Worm (Caenorhabditis elegans): ENCODE measurements around the gene gst-6.

Gene gst-6

ce11 chrII:4904277-4904676, 24.6 kb downstream of the gst-6 start (continued):
- peak; percentile 30 to 61 (median 42) for TF ChIP-seq ceh-82 (tag; optimal IDR thresholded peaks at IDR 0.05)
- TF ChIP-seq swsn-7 (tag; optimal IDR thresholded peaks at IDR 0.05) = peak; percentile 60
- TF ChIP-seq unc-62 (GFP tag; optimal IDR thresholded peaks at IDR 0.05) = no peak
- peak; percentile 32 for TF ChIP-seq ztf-4 (tag; optimal IDR thresholded peaks at IDR 0.05)
- TF ChIP-seq Y116A8C.19 (tag; optimal IDR thresholded peaks at IDR 0.05; ENCODE audit: borderline replicate concordance) = no peak
- peak; percentile 38 to 74 (median 70) for TF ChIP-seq dpl-1 (GFP tag; optimal IDR thresholded peaks at IDR 0.05)
- no peak for TF ChIP-seq vab-15 (tag; optimal IDR thresholded peaks at IDR 0.05)
- no peak for TF ChIP-seq fkh-4 (tag; optimal IDR thresholded peaks at IDR 0.05; ENCODE audit: borderline replicate concordance)
- TF ChIP-seq jun-1 (tag; optimal IDR thresholded peaks at IDR 0.05) = peak; percentile 56
- TF ChIP-seq sptf-1 (tag; optimal IDR thresholded peaks at IDR 0.05) = no peak
- no peak for TF ChIP-seq C04F5.9 (tag; optimal IDR thresholded peaks at IDR 0.05)
- TF ChIP-seq skn-1 (tag; optimal IDR thresholded peaks at IDR 0.05) = peak; percentile 85
- TF ChIP-seq sox-4 (tag; optimal IDR thresholded peaks at IDR 0.05) = no peak
- TF ChIP-seq nhr-71 (tag; optimal IDR thresholded peaks at IDR 0.05) = peak; percentile 80
- TF ChIP-seq isw-1 (GFP tag; IDR thresholded peaks at IDR 0.05) = peak; percentile 72
- TF ChIP-seq ztf-11 (tag; optimal IDR thresholded peaks at IDR 0.05) = no peak
- peak; percentile 4 for TF ChIP-seq egl-13 (tag; optimal IDR thresholded peaks at IDR 0.05)
- TF ChIP-seq elt-3 (tag; optimal IDR thresholded peaks at IDR 0.05) = peak in 1 of 6 experiments; percentile 24
- peak; percentile 80 for TF ChIP-seq nhr-20 (tag; optimal IDR thresholded peaks at IDR 0.05)
- peak; percentile 48 for TF ChIP-seq F16B12.6 (tag; optimal IDR thresholded peaks at IDR 0.05)
- no peak for TF ChIP-seq nhr-84 (tag; optimal IDR thresholded peaks at IDR 0.05)
- TF ChIP-seq snpc-4 (tag; optimal IDR thresholded peaks at IDR 0.05) = peak; percentile 39
- TF ChIP-seq aly-2 (tag; optimal IDR thresholded peaks at IDR 0.05) = no peak
- no peak for TF ChIP-seq pag-3 (tag; optimal IDR thresholded peaks at IDR 0.05; ENCODE audit: borderline replicate concordance, insufficient read depth)
- peak in 1 of 2 experiments; percentile 77 for TF ChIP-seq mdl-1 (tag; optimal IDR thresholded peaks at IDR 0.05)
- TF ChIP-seq lsy-2 (tag; optimal IDR thresholded peaks at IDR 0.05) = peak; percentile 71 to 86
- TF ChIP-seq nhr-237 (tag; optimal IDR thresholded peaks at IDR 0.05) = no peak
- TF ChIP-seq ceh-8 (GFP tag; optimal IDR thresholded peaks at IDR 0.05) = no peak
- TF ChIP-seq efl-1 (optimal IDR thresholded peaks at IDR 0.05) = peak; percentile 80 to 89
- TF ChIP-seq efl-1 (GFP tag; optimal IDR thresholded peaks at IDR 0.05 in 1 of 2) = peak; percentile 66 to 95
- TF ChIP-seq egl-27 (tag; optimal IDR thresholded peaks at IDR 0.05) = no peak
- no peak for TF ChIP-seq zip-4 (GFP tag; optimal IDR thresholded peaks at IDR 0.05)
- no peak for TF ChIP-seq aha-1 (tag; optimal IDR thresholded peaks at IDR 0.05)
- peak; percentile 48 for TF ChIP-seq blmp-1 (tag; optimal IDR thresholded peaks at IDR 0.05)
- no peak for TF ChIP-seq nhr-28 (tag; optimal IDR thresholded peaks at IDR 0.05)
- no peak for TF ChIP-seq pax-3 (tag; optimal IDR thresholded peaks at IDR 0.05)
- TF ChIP-seq lir-3 (tag; optimal IDR thresholded peaks at IDR 0.05; ENCODE audit: poor library complexity) = peak; percentile 35
- no peak for TF ChIP-seq hpl-2 (GFP tag; optimal IDR thresholded peaks at IDR 0.05)
- no peak for TF ChIP-seq ceh-90 (tag; optimal IDR thresholded peaks at IDR 0.05)
- TF ChIP-seq C16A3.4 (tag; optimal IDR thresholded peaks at IDR 0.05) = peak; percentile 51
- TF ChIP-seq nhr-47 (tag; optimal IDR thresholded peaks at IDR 0.05) = peak; percentile 68
- no peak for TF ChIP-seq ceh-63 (GFP tag; optimal IDR thresholded peaks at IDR 0.05)
- TF ChIP-seq unc-130 (tag; optimal IDR thresholded peaks at IDR 0.05) = no peak
- peak; percentile 65 for TF ChIP-seq fkh-8 (tag; optimal IDR thresholded peaks at IDR 0.05)
- no peak for TF ChIP-seq irx-1 (tag; optimal IDR thresholded peaks at IDR 0.05)
- peak; percentile 34 for TF ChIP-seq lin-13 (GFP tag; optimal IDR thresholded peaks at IDR 0.05)
- TF ChIP-seq efl-3 (GFP tag; optimal IDR thresholded peaks at IDR 0.05) = no peak
- TF ChIP-seq fos-1 (tag; optimal IDR thresholded peaks at IDR 0.05) = peak; percentile 41
- TF ChIP-seq nhr-90 (tag; optimal IDR thresholded peaks at IDR 0.05; ENCODE audit: poor library complexity) = no peak
- peak; percentile 65 for TF ChIP-seq xbp-1 (tag; optimal IDR thresholded peaks at IDR 0.05)
- TF ChIP-seq mef-2 (tag; optimal IDR thresholded peaks at IDR 0.05) = no peak
- no peak for TF ChIP-seq ces-1 (GFP tag; optimal IDR thresholded peaks at IDR 0.05)
- no peak for TF ChIP-seq tlp-1 (tag; optimal IDR thresholded peaks at IDR 0.05)
